Fruit fly (Drosophila melanogaster): Measurements from ENCODE around the gene CG14107.

DNA sequence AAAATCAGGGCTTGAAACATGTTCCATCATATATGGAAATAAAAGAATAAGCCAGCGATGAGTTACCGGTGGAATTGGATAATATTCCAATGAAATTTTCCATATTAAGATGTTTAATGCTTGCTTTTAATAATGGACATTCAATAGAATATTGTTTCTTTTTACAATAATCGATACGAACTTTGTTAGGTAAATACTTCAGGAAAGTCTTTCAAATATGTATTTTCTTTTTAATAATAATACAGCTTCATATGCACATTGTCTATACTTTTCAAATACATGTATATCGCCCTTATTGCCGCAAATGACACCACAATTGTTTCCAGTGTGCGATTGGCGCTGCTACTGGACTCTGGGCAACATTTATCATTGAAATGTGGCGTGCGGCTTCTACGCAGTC, 25.7 kb upstream of the CG14107 start:
- TF ChIP-seq psq (optimal IDR thresholded peaks at IDR 0.05) (no peak), usp (GFP tag; optimal IDR thresholded peaks at IDR 0.05) (no peak), CG8478 (optimal IDR thresholded peaks at IDR 0.05) (no peak), Dll (optimal IDR thresholded peaks at IDR 0.05) (no peak), EcR (GFP tag; optimal IDR thresholded peaks at IDR 0.05) (no peak)

Data from whole organism.